Fruit fly (Drosophila melanogaster): ENCODE data around the gene Atg1.

The Atg1 gene

DNA sequence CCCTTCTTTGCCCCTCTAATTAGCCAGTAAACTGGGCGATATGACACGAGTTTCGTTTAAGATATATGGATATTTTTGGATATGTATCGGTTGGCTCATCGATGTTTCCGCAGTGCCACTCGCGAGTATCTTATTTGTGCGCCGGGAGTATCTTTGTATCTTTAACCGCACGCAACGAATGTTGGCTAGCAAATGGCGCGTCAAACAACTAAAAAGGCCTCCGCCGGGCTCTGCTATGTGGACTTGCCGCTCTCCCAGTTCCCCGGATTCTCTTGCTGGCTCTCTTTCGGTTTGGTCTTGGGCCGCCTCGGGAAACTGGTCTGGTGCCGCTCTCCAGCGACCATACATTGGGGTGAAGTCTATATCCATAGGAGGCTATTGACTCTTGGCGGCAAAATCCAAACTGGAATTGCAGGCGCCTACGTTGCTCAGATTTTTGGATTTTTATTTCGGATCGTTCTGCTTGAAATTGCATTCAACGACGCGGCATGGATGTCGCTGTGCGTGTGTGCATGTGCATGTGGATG lies 27.5 kb upstream of the Atg1 start:
- no peak for TF ChIP-seq Clk (GFP tag; optimal IDR thresholded peaks at IDR 0.05)
- no peak for TF ChIP-seq ovo (GFP tag; optimal IDR thresholded peaks at IDR 0.05)
- TF ChIP-seq pad (GFP tag; optimal IDR thresholded peaks at IDR 0.05) = no peak
- TF ChIP-seq kay (GFP tag; ENCODE audit: borderline replicate concordance) = no peak
- TF ChIP-seq Crg-1 (GFP tag; optimal IDR thresholded peaks at IDR 0.05) = no peak
- no peak for TF ChIP-seq cnc (optimal IDR thresholded peaks at IDR 0.05)
- TF ChIP-seq CG33017 (tag; optimal IDR thresholded peaks at IDR 0.05) = no peak
- no peak for TF ChIP-seq CG5204 (GFP tag; optimal IDR thresholded peaks at IDR 0.05)
- TF ChIP-seq toe (GFP tag; optimal IDR thresholded peaks at IDR 0.05) = no peak
- no peak for TF ChIP-seq Mnt (GFP tag; optimal IDR thresholded peaks at IDR 0.05)
- no peak for TF ChIP-seq CG1620 (GFP tag; optimal IDR thresholded peaks at IDR 0.05)
- no peak for TF ChIP-seq Hr96 (GFP tag; optimal IDR thresholded peaks at IDR 0.05)
- no peak for TF ChIP-seq CG7101 (tag; optimal IDR thresholded peaks at IDR 0.05)
- no peak for TF ChIP-seq CG11617 (GFP tag; optimal IDR thresholded peaks at IDR 0.05)
- no peak for TF ChIP-seq cic (GFP tag; optimal IDR thresholded peaks at IDR 0.05)
- TF ChIP-seq tj (GFP tag; optimal IDR thresholded peaks at IDR 0.05) = no peak
- TF ChIP-seq CG7045 (GFP tag; optimal IDR thresholded peaks at IDR 0.05) = no peak
- TF ChIP-seq bab1 (GFP tag; optimal IDR thresholded peaks at IDR 0.05) = no peak

DNA sequence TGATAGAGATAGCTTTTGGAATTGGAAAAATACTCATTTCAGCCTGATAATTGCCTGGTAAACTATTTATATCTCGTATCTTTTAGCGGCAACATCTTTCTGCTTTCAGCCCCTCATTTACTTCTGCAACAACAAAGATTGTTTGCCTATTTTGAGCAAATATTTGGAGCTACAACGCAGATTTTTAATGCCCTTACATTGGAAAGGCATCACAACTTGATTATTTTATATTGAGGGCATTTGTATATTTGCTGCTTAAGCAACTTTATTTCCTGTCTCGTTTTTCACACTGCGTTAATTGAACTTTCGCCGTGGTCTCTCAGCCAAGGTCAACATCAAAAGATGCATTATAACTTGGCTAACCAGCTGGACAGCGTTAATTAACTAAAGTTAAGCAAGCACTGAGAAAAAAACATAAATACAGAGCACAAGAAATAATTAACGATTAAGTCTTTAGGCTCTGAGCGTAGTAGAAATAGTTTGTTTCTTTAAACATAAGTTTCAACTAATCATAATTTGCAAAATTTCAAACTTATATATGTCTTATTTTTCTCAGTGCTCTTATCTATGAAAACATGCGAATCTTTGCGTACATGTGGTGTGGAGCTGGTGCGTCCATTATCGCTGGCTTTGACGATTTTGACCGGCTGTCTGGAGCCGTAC lies 26.5 kb upstream of the Atg1 start:
- TF ChIP-seq CG7101 (tag; optimal IDR thresholded peaks at IDR 0.05) (no peak), CG11617 (GFP tag; optimal IDR thresholded peaks at IDR 0.05) (no peak), pad (GFP tag; optimal IDR thresholded peaks at IDR 0.05) (no peak), tj (GFP tag; optimal IDR thresholded peaks at IDR 0.05) (no peak), Hr96 (GFP tag; optimal IDR thresholded peaks at IDR 0.05) (no peak), CG5204 (GFP tag; optimal IDR thresholded peaks at IDR 0.05) (no peak), cic (GFP tag; optimal IDR thresholded peaks at IDR 0.05) (no peak), CG7045 (GFP tag; optimal IDR thresholded peaks at IDR 0.05) (no peak), Crg-1 (GFP tag; optimal IDR thresholded peaks at IDR 0.05) (no peak), CG12768 (GFP tag; optimal IDR thresholded peaks at IDR 0.05) (no peak), cnc (optimal IDR thresholded peaks at IDR 0.05) (no peak), Mnt (GFP tag; optimal IDR thresholded peaks at IDR 0.05) (no peak), bab1 (GFP tag; optimal IDR thresholded peaks at IDR 0.05) (no peak), ovo (GFP tag; optimal IDR thresholded peaks at IDR 0.05) (no peak), kay (GFP tag; ENCODE audit: borderline replicate concordance) (no peak), toe (GFP tag; optimal IDR thresholded peaks at IDR 0.05) (no peak), CG33017 (tag; optimal IDR thresholded peaks at IDR 0.05) (no peak)

- TF ChIP-seq CG7101 (tag; optimal IDR thresholded peaks at IDR 0.05) (no peak), kay (GFP tag; ENCODE audit: borderline replicate concordance) (peak; percentile 77)
Observed at dm6 chr3L:12830416-12830815, 25.5 kb upstream of the Atg1 start.

DNA sequence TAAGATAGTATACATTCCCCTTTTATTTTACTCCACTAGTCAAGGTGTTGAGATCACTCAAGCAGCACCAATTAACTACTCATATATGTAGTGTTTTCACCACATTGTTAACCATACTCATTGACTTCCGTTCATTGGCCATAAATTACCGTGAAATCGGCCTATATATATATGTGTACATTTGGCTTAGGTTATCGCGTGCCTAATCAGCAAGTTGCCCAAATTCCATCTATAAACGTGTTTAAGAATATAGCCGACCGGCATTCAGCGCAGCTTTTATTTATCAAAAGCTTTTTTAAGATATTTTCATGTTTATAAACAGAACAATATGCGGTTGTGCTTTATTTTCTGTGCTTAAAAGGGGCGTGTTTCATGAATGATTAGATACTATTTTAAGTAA lies 23.6 kb upstream of the Atg1 start:
- no peak for TF ChIP-seq CG7045 (GFP tag; optimal IDR thresholded peaks at IDR 0.05)
- no peak for TF ChIP-seq ovo (GFP tag; optimal IDR thresholded peaks at IDR 0.05)
- TF ChIP-seq CG12768 (GFP tag; optimal IDR thresholded peaks at IDR 0.05) = no peak
- no peak for TF ChIP-seq cic (GFP tag; optimal IDR thresholded peaks at IDR 0.05)
- no peak for TF ChIP-seq kay (GFP tag; ENCODE audit: borderline replicate concordance)
- no peak for TF ChIP-seq Crg-1 (GFP tag; optimal IDR thresholded peaks at IDR 0.05)
- TF ChIP-seq CG33017 (tag; optimal IDR thresholded peaks at IDR 0.05) = no peak
- TF ChIP-seq CG14711 (tag; optimal IDR thresholded peaks at IDR 0.05) = no peak
- TF ChIP-seq pad (GFP tag; optimal IDR thresholded peaks at IDR 0.05) = no peak
- no peak for TF ChIP-seq cnc (optimal IDR thresholded peaks at IDR 0.05)
- TF ChIP-seq toe (GFP tag; optimal IDR thresholded peaks at IDR 0.05) = no peak
- no peak for TF ChIP-seq CG5204 (GFP tag; optimal IDR thresholded peaks at IDR 0.05)

DNA sequence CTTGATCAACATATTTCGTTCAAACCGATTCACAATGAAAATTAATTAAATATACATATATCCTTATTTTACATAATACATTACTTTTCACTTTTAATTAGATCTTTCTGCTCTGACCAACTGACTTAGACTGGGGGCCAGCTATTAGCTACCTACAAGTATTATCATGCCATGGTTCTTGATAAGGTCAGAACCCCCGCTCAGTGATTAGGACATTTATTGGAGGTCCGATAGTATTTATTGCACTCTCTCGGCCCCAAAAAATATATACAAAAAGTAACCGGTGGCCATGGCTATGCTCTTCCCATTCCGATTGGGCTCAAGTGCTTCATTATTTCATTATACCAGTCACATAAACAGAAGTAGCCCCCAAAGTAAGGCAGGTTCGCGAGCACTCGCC lies 22.8 kb upstream of the Atg1 start:
- TF ChIP-seq tj (GFP tag; optimal IDR thresholded peaks at IDR 0.05) = no peak
- TF ChIP-seq CG7101 (tag; optimal IDR thresholded peaks at IDR 0.05) = no peak
- TF ChIP-seq CG11617 (GFP tag; optimal IDR thresholded peaks at IDR 0.05) = no peak
- no peak for TF ChIP-seq kay (GFP tag; ENCODE audit: borderline replicate concordance)
- TF ChIP-seq Mnt (GFP tag; optimal IDR thresholded peaks at IDR 0.05) = no peak
- TF ChIP-seq cnc (optimal IDR thresholded peaks at IDR 0.05) = no peak
- TF ChIP-seq ovo (GFP tag; optimal IDR thresholded peaks at IDR 0.05) = no peak
- no peak for TF ChIP-seq toe (GFP tag; optimal IDR thresholded peaks at IDR 0.05)
- no peak for TF ChIP-seq CG1620 (GFP tag; optimal IDR thresholded peaks at IDR 0.05)
- no peak for TF ChIP-seq pad (GFP tag; optimal IDR thresholded peaks at IDR 0.05)
- TF ChIP-seq CG12768 (GFP tag; optimal IDR thresholded peaks at IDR 0.05) = no peak

DNA sequence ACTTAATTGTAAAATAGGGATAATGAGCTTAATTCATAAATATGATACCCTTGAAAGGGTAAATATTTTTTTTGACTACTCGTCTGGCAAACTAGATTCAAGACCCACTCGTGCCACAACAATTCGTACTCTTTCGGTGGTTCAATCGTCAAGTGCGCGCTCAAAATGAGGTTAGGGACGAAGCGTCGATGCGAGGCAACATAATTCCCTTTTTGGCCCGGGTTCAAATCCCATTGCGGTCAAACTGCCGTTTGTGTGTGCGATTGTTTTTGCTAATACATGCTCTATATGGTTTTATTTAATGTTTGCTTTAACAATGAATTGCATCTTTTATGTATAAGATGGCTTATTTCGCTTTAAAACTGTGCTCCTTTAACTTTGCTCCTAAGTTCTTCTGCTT lies 10.8 kb upstream of the Atg1 start:
- peak; percentile 26 for TF ChIP-seq bab1 (GFP tag; optimal IDR thresholded peaks at IDR 0.05)
- no peak for TF ChIP-seq CG14711 (tag; optimal IDR thresholded peaks at IDR 0.05)

DNA sequence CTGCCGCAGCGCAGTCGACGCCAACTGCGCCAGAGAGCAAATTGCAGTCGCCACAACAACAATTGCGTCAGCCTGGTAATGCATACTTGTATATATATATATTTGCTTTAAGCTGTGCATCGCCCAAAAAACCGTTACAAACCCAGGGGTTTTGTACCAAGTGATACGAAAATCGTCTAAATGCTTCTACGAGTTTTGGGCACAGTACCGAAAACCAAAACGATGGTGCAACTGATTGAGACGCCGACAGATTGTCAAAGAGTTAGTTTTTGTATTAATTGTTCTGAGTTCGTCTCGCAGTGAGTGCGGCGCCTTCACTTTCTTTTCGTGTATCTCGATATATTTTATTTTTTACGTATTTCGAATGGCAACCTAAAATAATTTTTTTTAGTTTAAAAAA lies 9.9 kb upstream of the Atg1 start:
- peak; percentile 79 for TF ChIP-seq pad (GFP tag; optimal IDR thresholded peaks at IDR 0.05)
- TF ChIP-seq CG14711 (tag; optimal IDR thresholded peaks at IDR 0.05) = no peak
- peak; percentile 44 for TF ChIP-seq bab1 (GFP tag; optimal IDR thresholded peaks at IDR 0.05)
